Worm (Caenorhabditis elegans) whole organism, L3 larva: ENCODE data around the gene F43C1.7.

Experiments
- R02D3.7 ChIP-seq: fragments of 150-350 bp; optimal IDR thresholded peaks from 2 replicates; lab custom pipeline; 2014; ENCODE audit warnings: missing biosample characterization, missing genetic modification characterization
- ZK546.5 ChIP-seq: sonication (generic microtip); optimal IDR thresholded peaks from 2 replicates; lab custom pipeline; 2017; ENCODE audit warnings: missing biosample characterization, missing genetic modification characterization
- ama-1 ChIP-seq: fragments of 150-350 bp; optimal IDR thresholded peaks from 2 replicates; lab custom pipeline; 2018
- ceh-82 ChIP-seq: fragments of 150-350 bp; optimal IDR thresholded peaks from 2 replicates; lab custom pipeline; 2014; ENCODE audit warnings: missing biosample characterization, missing genetic modification characterization
- egl-27 ChIP-seq: sonication (generic microtip); optimal IDR thresholded peaks from 4 replicates; lab custom pipeline; 2017; ENCODE audit warnings: missing biosample characterization, missing genetic modification reagents, missing genetic modification characterization
- egl-5 ChIP-seq: fragments of 150-350 bp; optimal IDR thresholded peaks from 2 replicates; lab custom pipeline; 2017; ENCODE audit warnings: missing biosample characterization, missing genetic modification reagents, missing genetic modification characterization, inconsistent platforms
- elt-1 ChIP-seq: fragments of 150-350 bp; optimal IDR thresholded peaks from 2 replicates; lab custom pipeline; 2014; ENCODE audit warnings: missing biosample characterization, missing genetic modification characterization
- elt-2 ChIP-seq: sonication (generic microtip); optimal IDR thresholded peaks from 2 replicates; lab custom pipeline; 2016; ENCODE audit warnings: missing genetic modification reagents, mild to moderate bottlenecking, missing genetic modification characterization, missing compliant biosample characterization
- eor-1 ChIP-seq, 2 experiments: fragments of 150-350 bp; optimal IDR thresholded peaks; 2 replicates each; lab custom pipeline; 2014 to 2018; ENCODE audit warnings: missing biosample characterization in 2 of 2, missing genetic modification characterization in 2 of 2
- fkh-10 ChIP-seq: sonication (generic microtip); optimal IDR thresholded peaks from 2 replicates; lab custom pipeline; 2017; ENCODE audit warnings: missing biosample characterization, missing genetic modification reagents, missing genetic modification characterization
- fkh-2 ChIP-seq: fragments of 150-350 bp; optimal IDR thresholded peaks from 2 replicates; lab custom pipeline; 2014; ENCODE audit warnings: missing biosample characterization, missing genetic modification reagents, missing genetic modification characterization
- hmg-11 ChIP-seq: sonication (generic microtip); optimal IDR thresholded peaks from 2 replicates; lab custom pipeline; 2016; ENCODE audit warnings: missing genetic modification characterization, missing compliant biosample characterization
- jun-1 ChIP-seq: fragments of 150-350 bp; optimal IDR thresholded peaks from 2 replicates; lab custom pipeline; 2014; ENCODE audit warnings: missing biosample characterization, missing genetic modification reagents, missing genetic modification characterization
- lsy-12 ChIP-seq: sonication (generic microtip); optimal IDR thresholded peaks from 2 replicates; lab custom pipeline; 2016; ENCODE audit warnings: mild to moderate bottlenecking, missing genetic modification characterization, missing compliant biosample characterization
- mdl-1 ChIP-seq: fragments of 150-350 bp; optimal IDR thresholded peaks from 2 replicates; lab custom pipeline; 2014; ENCODE audit warnings: missing biosample characterization, missing genetic modification characterization
- mml-1 ChIP-seq: fragments of 150-350 bp; sonication (generic microtip); optimal IDR thresholded peaks from 3 replicates; lab custom pipeline; 2014; ENCODE audit warnings: missing biosample characterization, missing genetic modification characterization
- nfya-1 ChIP-seq: sonication (generic microtip); optimal IDR thresholded peaks from 2 replicates; lab custom pipeline; 2017; ENCODE audit warnings: missing genetic modification characterization, mild to moderate bottlenecking, missing compliant biosample characterization, antibody characterized with exemption, moderate library complexity; ENCODE audit not compliant: insufficient read depth
- nhr-11 ChIP-seq: fragments of 150-350 bp; optimal IDR thresholded peaks from 2 replicates; lab custom pipeline; 2014; ENCODE audit warnings: missing biosample characterization, missing genetic modification characterization
- nhr-12 ChIP-seq: fragments of 150-350 bp; optimal IDR thresholded peaks from 2 replicates; lab custom pipeline; 2014; ENCODE audit warnings: missing biosample characterization, missing genetic modification characterization
- nhr-23 ChIP-seq: fragments of 150-350 bp; optimal IDR thresholded peaks from 2 replicates; lab custom pipeline; 2014; ENCODE audit warnings: missing biosample characterization, missing genetic modification reagents, missing genetic modification characterization
- nhr-25 ChIP-seq: sonication (generic microtip); optimal IDR thresholded peaks from 2 replicates; lab custom pipeline; 2017; ENCODE audit warnings: missing biosample characterization, missing genetic modification characterization
- nhr-28 ChIP-seq: fragments of 150-350 bp; optimal IDR thresholded peaks from 2 replicates; lab custom pipeline; 2014; ENCODE audit warnings: missing biosample characterization, missing genetic modification characterization
- nhr-43 ChIP-seq: sonication (generic microtip); optimal IDR thresholded peaks from 2 replicates; lab custom pipeline; 2016; ENCODE audit warnings: mild to moderate bottlenecking, missing genetic modification characterization, missing compliant biosample characterization; ENCODE audit not compliant: poor library complexity, severe bottlenecking
- nhr-67 ChIP-seq: fragments of 150-350 bp; optimal IDR thresholded peaks from 2 replicates; lab custom pipeline; 2014; ENCODE audit warnings: missing biosample characterization, missing genetic modification characterization
- nhr-76 ChIP-seq: fragments of 150-350 bp; sonication (generic microtip); optimal IDR thresholded peaks from 5 replicates; lab custom pipeline; 2014; ENCODE audit warnings: missing biosample characterization, missing genetic modification characterization
- pha-4 ChIP-seq: fragments of 150-350 bp; optimal IDR thresholded peaks from 2 replicates; lab custom pipeline; 2014; ENCODE audit warnings: missing biosample characterization, missing genetic modification reagents, missing genetic modification characterization
- pqm-1 ChIP-seq: fragments of 150-350 bp; optimal IDR thresholded peaks from 2 replicates; lab custom pipeline; 2017; ENCODE audit warnings: missing biosample characterization, missing genetic modification characterization, inconsistent platforms
- skn-1 ChIP-seq: fragments of 150-350 bp; optimal IDR thresholded peaks from 2 replicates; lab custom pipeline; 2014; ENCODE audit warnings: missing biosample characterization, missing genetic modification characterization
- snpc-4 ChIP-seq: fragments of 150-350 bp; optimal IDR thresholded peaks from 2 replicates; lab custom pipeline; 2014; ENCODE audit warnings: missing biosample characterization, missing genetic modification characterization
- tbx-2 ChIP-seq: sonication (generic microtip); optimal IDR thresholded peaks from 2 replicates; lab custom pipeline; 2016; ENCODE audit warnings: mild to moderate bottlenecking, missing genetic modification characterization, missing compliant biosample characterization
- unc-39 ChIP-seq: sonication (generic microtip); optimal IDR thresholded peaks from 4 replicates; lab custom pipeline; 2017; ENCODE audit warnings: missing biosample characterization, missing genetic modification characterization
- unc-62 ChIP-seq: fragments of 150-350 bp; sonication (generic microtip); optimal IDR thresholded peaks from 4 replicates; lab custom pipeline; 2014; ENCODE audit warnings: missing biosample characterization, missing genetic modification reagents, missing genetic modification characterization
- ztf-4 ChIP-seq: fragments of 150-350 bp; optimal IDR thresholded peaks from 2 replicates; lab custom pipeline; 2014; ENCODE audit warnings: missing biosample characterization, missing genetic modification characterization

The F43C1.7 gene

DNA sequence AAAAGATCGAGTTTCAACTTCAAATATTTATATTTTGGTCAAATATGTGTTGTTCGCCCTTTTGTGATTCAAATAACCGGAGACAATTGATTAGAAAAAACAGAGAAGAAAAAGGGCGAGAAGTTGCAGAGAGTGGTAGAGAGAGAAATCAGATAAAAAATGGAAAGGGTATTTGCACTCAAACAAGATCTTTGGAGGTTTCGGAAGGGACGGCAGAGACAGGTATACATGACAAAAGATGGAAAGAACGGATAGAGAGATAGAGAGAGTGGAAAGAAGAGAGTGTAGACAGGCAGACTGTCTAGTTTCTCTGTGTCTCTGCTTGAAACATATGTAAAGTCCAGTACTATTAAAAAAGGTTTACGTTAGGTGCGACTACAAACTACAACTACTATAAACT, 6.2 kb downstream of the F43C1.7 start:
- TF ChIP-seq nhr-25 (tag; lab: Kevin White, UChicago), result peak; percentile 81
- TF ChIP-seq mdl-1 (tag; lab: Kevin White, UChicago), result no peak
- peak; percentile 59 for TF ChIP-seq hmg-11 (tag; lab: Kevin White, UChicago)
- peak; percentile 47 for TF ChIP-seq nhr-23 (tag; lab: Kevin White, UChicago)
- peak; percentile 39 for TF ChIP-seq nhr-43
- TF ChIP-seq R02D3.7 (tag; lab: Kevin White, UChicago), result no peak
- TF ChIP-seq ama-1 (lab: Kevin White, UChicago), result peak; percentile 4
- peak; percentile 20 for TF ChIP-seq nfya-1 (tag; lab: Kevin White, UChicago)
- peak; percentile 84 for TF ChIP-seq elt-1 (tag; lab: Kevin White, UChicago)
- TF ChIP-seq pha-4 (tag; lab: Kevin White, UChicago), result peak; percentile 37

DNA sequence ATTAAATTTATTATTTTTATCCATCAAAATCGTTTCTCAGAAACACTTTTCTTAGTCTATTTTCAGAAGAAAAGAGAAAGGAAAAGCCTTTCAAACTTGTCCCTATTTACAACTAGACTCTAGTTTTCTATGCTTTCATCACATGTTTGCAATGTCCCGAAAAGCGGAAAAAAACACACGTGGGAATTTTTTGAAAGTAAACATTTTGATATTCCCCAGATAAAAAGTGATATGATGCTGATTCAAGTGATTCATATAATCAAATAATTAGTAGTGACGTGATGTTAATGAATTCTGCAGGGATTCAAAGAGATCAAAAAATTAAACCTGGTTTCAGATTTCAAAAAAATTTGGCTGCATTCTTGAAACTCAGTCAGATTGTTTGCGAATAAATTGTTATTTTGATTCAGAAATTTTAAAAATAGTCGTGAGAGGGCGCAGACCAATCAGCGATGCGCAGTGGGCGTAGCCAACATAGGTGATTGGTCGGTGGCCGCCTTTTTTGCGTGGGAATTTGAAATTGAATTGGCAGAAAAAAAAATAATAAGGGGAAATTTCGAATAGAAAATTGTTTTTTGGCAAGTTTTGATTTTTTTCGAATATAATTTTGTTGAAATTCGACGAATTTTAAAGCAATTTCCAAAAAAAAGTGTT, 7.6 kb downstream of the F43C1.7 start:
- no peak for TF ChIP-seq tbx-2 (tag; lab: Kevin White, UChicago)
- TF ChIP-seq nfya-1 (tag; lab: Kevin White, UChicago), result peak; percentile 80

ce11 chrIII:4232811-4233269, 9.5 kb downstream of the F43C1.7 start, which contains the start of gene nhr-20:
Gene nhr-20, minus strand, starts transcription at chrIII:4233219.
- TF ChIP-seq nhr-67 (tag; lab: Kevin White, UChicago) (no peak), egl-5 (tag; lab: Kevin White, UChicago) (no peak), eor-1 (tag; optimal IDR thresholded peaks at IDR 0.05; lab: Kevin White, UChicago) (no peak), nhr-11 (tag; lab: Kevin White, UChicago) (no peak), pqm-1 (no peak), ceh-82 (no peak), ztf-4 (no peak), R02D3.7 (tag; lab: Kevin White, UChicago) (no peak), ama-1 (lab: Kevin White, UChicago) (no peak), elt-2 (no peak), unc-62 (GFP tag; lab: Kevin White, UChicago) (no peak), nhr-28 (no peak), nhr-76 (tag; lab: Kevin White, UChicago) (no peak), nhr-12 (tag; lab: Kevin White, UChicago) (no peak), egl-27 (tag; lab: Kevin White, UChicago) (no peak), skn-1 (tag; lab: Kevin White, UChicago) (no peak), unc-39 (no peak), jun-1 (tag; lab: Kevin White, UChicago) (no peak)

DNA sequence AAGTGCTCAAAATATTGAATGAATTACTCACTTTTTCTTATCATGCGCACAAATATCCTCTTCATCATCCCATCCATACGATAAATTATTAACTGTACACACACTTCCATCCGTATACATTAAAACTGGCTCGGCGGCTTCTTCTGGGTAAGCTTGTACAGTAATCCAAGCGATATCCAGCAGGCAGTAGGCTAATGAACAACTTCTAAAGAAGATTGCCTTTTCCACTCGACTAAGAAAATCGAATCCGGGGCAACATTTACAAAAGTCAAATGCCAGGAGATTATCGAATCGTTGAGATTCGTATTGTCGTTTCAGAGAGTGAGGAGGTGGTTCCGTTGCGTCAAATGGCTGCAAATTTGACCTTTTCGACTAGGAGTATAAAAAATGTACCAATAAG, 11.0 kb downstream of the F43C1.7 start:
- TF ChIP-seq lsy-12 (tag; lab: Kevin White, UChicago) (no peak), pha-4 (tag; lab: Kevin White, UChicago) (no peak), eor-1 (tag; optimal IDR thresholded peaks at IDR 0.05; lab: Kevin White, UChicago) (no peak), skn-1 (tag; lab: Kevin White, UChicago) (no peak), snpc-4 (tag; lab: Kevin White, UChicago) (no peak), egl-27 (tag; lab: Kevin White, UChicago) (no peak), fkh-10 (GFP tag; lab: Kevin White, UChicago) (no peak)

DNA sequence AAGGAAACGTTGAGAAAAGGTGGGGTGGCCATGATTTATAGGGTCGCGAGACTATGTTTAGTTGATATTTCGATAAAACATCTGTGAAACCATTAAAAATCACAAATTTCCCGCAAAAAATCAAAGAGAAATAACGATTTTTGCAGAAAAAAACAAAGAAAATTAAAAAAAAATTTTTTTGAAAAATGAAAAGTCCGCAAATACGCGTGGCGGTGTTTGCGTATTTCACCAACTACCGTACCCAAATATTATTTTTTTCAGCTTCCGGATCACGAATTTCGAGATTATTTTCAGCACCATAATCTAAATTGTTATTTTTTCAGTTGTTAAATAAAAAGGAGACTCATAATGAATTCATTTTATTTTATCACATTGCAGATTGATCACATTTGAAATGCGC, 12.3 kb downstream of the F43C1.7 start:
- TF ChIP-seq mml-1 (tag; lab: Kevin White, UChicago) (no peak), fkh-2 (no peak)

DNA sequence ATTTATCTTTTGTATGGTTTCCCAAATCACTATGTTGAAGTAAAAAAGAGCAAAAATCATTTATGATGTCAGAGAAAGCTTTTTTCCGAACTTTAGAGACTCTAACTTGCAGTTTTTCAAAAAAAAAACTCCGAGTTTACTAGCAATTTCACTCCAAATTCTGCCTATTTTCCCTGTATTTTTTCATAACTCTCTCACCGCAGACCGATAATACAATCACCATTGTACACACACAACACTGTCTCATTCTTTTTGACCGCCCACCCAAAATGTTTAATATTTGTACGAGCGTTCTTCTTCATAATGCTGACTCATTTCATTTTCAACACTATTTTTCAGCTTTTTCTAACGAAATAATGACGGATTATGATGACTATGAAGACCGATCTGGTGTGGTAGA, 13.5 kb downstream of the F43C1.7 start, which contains the start of gene F43C1.5:
Gene F43C1.5 (plus strand): TSS at position 301 of the 400 bp plus-strand sequence.
- TF ChIP-seq elt-2 (no peak), ZK546.5 (tag; lab: Kevin White, UChicago) (no peak), eor-1 (tag; optimal IDR thresholded peaks at IDR 0.05; lab: Kevin White, UChicago) (no peak), mdl-1 (tag; lab: Kevin White, UChicago) (no peak)
